Worm (Caenorhabditis elegans) whole organism, L3 larva: Measurements from ENCODE around the gene lron-4.

ENCODE experiments used
- R02D3.7 ChIP-seq: fragments of 150-350 bp; optimal IDR thresholded peaks from 2 replicates; lab custom pipeline; 2014; ENCODE audit warnings: missing biosample characterization, missing genetic modification characterization
- ZK546.5 ChIP-seq: sonication (generic microtip); optimal IDR thresholded peaks from 2 replicates; lab custom pipeline; 2017; ENCODE audit warnings: missing biosample characterization, missing genetic modification characterization
- ama-1 ChIP-seq: fragments of 150-350 bp; optimal IDR thresholded peaks from 2 replicates; lab custom pipeline; 2018
- ceh-16 ChIP-seq: sonication (generic microtip); optimal IDR thresholded peaks from 2 replicates; lab custom pipeline; 2017; ENCODE audit warnings: missing biosample characterization, missing genetic modification characterization
- ceh-28 ChIP-seq: fragments of 150-350 bp; optimal IDR thresholded peaks from 2 replicates; lab custom pipeline; 2014; ENCODE audit warnings: missing biosample characterization, missing genetic modification reagents, missing genetic modification characterization
- ceh-82 ChIP-seq: fragments of 150-350 bp; optimal IDR thresholded peaks from 2 replicates; lab custom pipeline; 2014; ENCODE audit warnings: missing biosample characterization, missing genetic modification characterization
- ceh-9 ChIP-seq: sonication (generic microtip); optimal IDR thresholded peaks from 2 replicates; lab custom pipeline; 2018; ENCODE audit warnings: missing biosample characterization, missing genetic modification characterization
- daf-12 ChIP-seq: fragments of 150-350 bp; optimal IDR thresholded peaks from 2 replicates; lab custom pipeline; 2014; ENCODE audit warnings: missing biosample characterization, missing genetic modification reagents, missing genetic modification characterization
- elt-2 ChIP-seq: sonication (generic microtip); optimal IDR thresholded peaks from 2 replicates; lab custom pipeline; 2016; ENCODE audit warnings: missing genetic modification reagents, mild to moderate bottlenecking, missing genetic modification characterization, missing compliant biosample characterization
- elt-3 ChIP-seq, 3 experiments: fragments of 150-350 bp in 1 of 3; sonication (generic microtip) in 2 of 3; optimal IDR thresholded peaks; 2 replicates in 2 of 3; 4 replicates in 1 of 3; lab custom pipeline; 2014 to 2017; ENCODE audit warnings: missing biosample characterization in 3 of 3, missing genetic modification characterization in 3 of 3
- eor-1 ChIP-seq, 2 experiments: fragments of 150-350 bp; optimal IDR thresholded peaks; 2 replicates each; lab custom pipeline; 2014 to 2018; ENCODE audit warnings: missing biosample characterization in 2 of 2, missing genetic modification characterization in 2 of 2
- fkh-10 ChIP-seq: sonication (generic microtip); optimal IDR thresholded peaks from 2 replicates; lab custom pipeline; 2017; ENCODE audit warnings: missing biosample characterization, missing genetic modification reagents, missing genetic modification characterization
- fkh-2 ChIP-seq: fragments of 150-350 bp; optimal IDR thresholded peaks from 2 replicates; lab custom pipeline; 2014; ENCODE audit warnings: missing biosample characterization, missing genetic modification reagents, missing genetic modification characterization
- hmg-11 ChIP-seq: sonication (generic microtip); optimal IDR thresholded peaks from 2 replicates; lab custom pipeline; 2016; ENCODE audit warnings: missing genetic modification characterization, missing compliant biosample characterization
- jun-1 ChIP-seq: fragments of 150-350 bp; optimal IDR thresholded peaks from 2 replicates; lab custom pipeline; 2014; ENCODE audit warnings: missing biosample characterization, missing genetic modification reagents, missing genetic modification characterization
- lin-15B ChIP-seq: fragments of 150-350 bp; optimal IDR thresholded peaks from 2 replicates; lab custom pipeline; 2014; ENCODE audit warnings: missing biosample characterization, missing genetic modification characterization
- lin-39 ChIP-seq: fragments of 150-350 bp; optimal IDR thresholded peaks from 2 replicates; lab custom pipeline; 2018; ENCODE audit warnings: missing biosample characterization, missing genetic modification reagents, missing genetic modification characterization
- mdl-1 ChIP-seq: fragments of 150-350 bp; optimal IDR thresholded peaks from 2 replicates; lab custom pipeline; 2014; ENCODE audit warnings: missing biosample characterization, missing genetic modification characterization
- nfya-1 ChIP-seq: sonication (generic microtip); optimal IDR thresholded peaks from 2 replicates; lab custom pipeline; 2017; ENCODE audit warnings: missing genetic modification characterization, mild to moderate bottlenecking, missing compliant biosample characterization, antibody characterized with exemption, moderate library complexity; ENCODE audit not compliant: insufficient read depth
- nhr-11 ChIP-seq: fragments of 150-350 bp; optimal IDR thresholded peaks from 2 replicates; lab custom pipeline; 2014; ENCODE audit warnings: missing biosample characterization, missing genetic modification characterization
- nhr-12 ChIP-seq: fragments of 150-350 bp; optimal IDR thresholded peaks from 2 replicates; lab custom pipeline; 2014; ENCODE audit warnings: missing biosample characterization, missing genetic modification characterization
- nhr-23 ChIP-seq: fragments of 150-350 bp; optimal IDR thresholded peaks from 2 replicates; lab custom pipeline; 2014; ENCODE audit warnings: missing biosample characterization, missing genetic modification reagents, missing genetic modification characterization
- nhr-25 ChIP-seq: sonication (generic microtip); optimal IDR thresholded peaks from 2 replicates; lab custom pipeline; 2017; ENCODE audit warnings: missing biosample characterization, missing genetic modification characterization
- nhr-28 ChIP-seq: fragments of 150-350 bp; optimal IDR thresholded peaks from 2 replicates; lab custom pipeline; 2014; ENCODE audit warnings: missing biosample characterization, missing genetic modification characterization
- nhr-67 ChIP-seq: fragments of 150-350 bp; optimal IDR thresholded peaks from 2 replicates; lab custom pipeline; 2014; ENCODE audit warnings: missing biosample characterization, missing genetic modification characterization
- nhr-76 ChIP-seq: fragments of 150-350 bp; sonication (generic microtip); optimal IDR thresholded peaks from 5 replicates; lab custom pipeline; 2014; ENCODE audit warnings: missing biosample characterization, missing genetic modification characterization
- nhr-77 ChIP-seq: fragments of 150-350 bp; optimal IDR thresholded peaks from 2 replicates; lab custom pipeline; 2014; ENCODE audit warnings: missing biosample characterization, missing genetic modification characterization
- sea-2 ChIP-seq: fragments of 150-350 bp; sonication (generic microtip); optimal IDR thresholded peaks from 4 replicates; lab custom pipeline; 2014; ENCODE audit warnings: missing biosample characterization, missing genetic modification reagents, missing genetic modification characterization
- skn-1 ChIP-seq: fragments of 150-350 bp; optimal IDR thresholded peaks from 2 replicates; lab custom pipeline; 2014; ENCODE audit warnings: missing biosample characterization, missing genetic modification characterization
- snpc-4 ChIP-seq: fragments of 150-350 bp; optimal IDR thresholded peaks from 2 replicates; lab custom pipeline; 2014; ENCODE audit warnings: missing biosample characterization, missing genetic modification characterization
- unc-39 ChIP-seq: sonication (generic microtip); optimal IDR thresholded peaks from 4 replicates; lab custom pipeline; 2017; ENCODE audit warnings: missing biosample characterization, missing genetic modification characterization
- unc-62 ChIP-seq: fragments of 150-350 bp; sonication (generic microtip); optimal IDR thresholded peaks from 4 replicates; lab custom pipeline; 2014; ENCODE audit warnings: missing biosample characterization, missing genetic modification reagents, missing genetic modification characterization
- ztf-11 ChIP-seq: fragments of 150-350 bp; optimal IDR thresholded peaks from 2 replicates; lab custom pipeline; 2014; ENCODE audit warnings: missing biosample characterization, missing genetic modification characterization

lron-4 gene

DNA sequence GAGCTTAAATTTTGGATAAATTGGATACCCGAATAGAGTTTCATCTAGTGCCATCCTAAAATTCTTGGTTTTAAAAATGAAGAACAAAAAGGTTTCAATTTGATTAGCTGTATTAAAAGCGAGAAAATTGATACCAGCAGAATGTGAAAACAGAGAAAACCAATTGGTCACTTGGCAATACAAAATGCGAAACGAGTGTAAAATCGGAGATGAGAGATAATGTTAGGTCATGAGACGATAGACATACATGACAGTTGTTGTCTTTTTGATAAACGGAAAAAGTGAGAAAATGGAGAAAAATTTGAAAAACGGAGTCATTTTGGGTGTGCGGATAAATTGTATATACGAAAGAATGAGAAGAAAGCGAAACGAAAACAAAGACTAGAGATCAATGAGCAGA is 7.0 kb downstream of the lron-4 start, which contains the start of gene sfxn-5:
Gene sfxn-5, minus strand, starts transcription at position 55 of the 400 bp plus-strand sequence.
- TF ChIP-seq nfya-1 (tag; lab: Kevin White, UChicago) (peak; percentile 33), eor-1 (tag; optimal IDR thresholded peaks at IDR 0.05; lab: Kevin White, UChicago) (no peak), elt-2 (peak; percentile 17)

DNA sequence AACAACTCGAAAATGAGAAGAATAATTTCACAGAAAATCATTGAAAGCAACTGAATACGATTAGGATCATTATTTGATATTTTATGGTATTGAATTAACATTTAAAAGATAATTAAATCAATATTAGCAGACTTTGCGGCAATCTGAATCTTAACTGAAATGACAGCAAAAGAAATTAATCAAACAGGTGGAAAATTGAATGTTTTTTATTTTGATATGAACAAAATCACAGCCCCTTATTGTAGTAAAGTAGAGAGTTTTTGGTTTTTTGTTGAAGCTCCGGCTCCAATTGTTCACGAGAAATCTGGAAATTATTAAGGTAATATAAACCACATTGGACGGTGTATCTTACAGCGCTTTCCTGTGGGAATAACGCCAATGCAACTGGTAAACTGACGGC is 9.9 kb downstream of the lron-4 start, which contains the start of gene sre-2:
Gene sre-2, minus strand, starts transcription at position 101 of the 400 bp plus-strand sequence.
- TF ChIP-seq ztf-11 (tag; lab: Kevin White, UChicago) (no peak), unc-62 (no peak), daf-12 (tag; lab: Kevin White, UChicago) (no peak), eor-1 (tag; optimal IDR thresholded peaks at IDR 0.05; lab: Kevin White, UChicago) (no peak), lin-15B (no peak), elt-3 (tag; optimal IDR thresholded peaks at IDR 0.05; lab: Kevin White, UChicago) (no peak), nhr-11 (tag; lab: Kevin White, UChicago) (no peak), snpc-4 (tag; lab: Kevin White, UChicago) (no peak), ama-1 (lab: Kevin White, UChicago) (no peak), jun-1 (tag; lab: Kevin White, UChicago) (no peak)
- TF ChIP-seq, all 47 proteins: peak for 0

DNA sequence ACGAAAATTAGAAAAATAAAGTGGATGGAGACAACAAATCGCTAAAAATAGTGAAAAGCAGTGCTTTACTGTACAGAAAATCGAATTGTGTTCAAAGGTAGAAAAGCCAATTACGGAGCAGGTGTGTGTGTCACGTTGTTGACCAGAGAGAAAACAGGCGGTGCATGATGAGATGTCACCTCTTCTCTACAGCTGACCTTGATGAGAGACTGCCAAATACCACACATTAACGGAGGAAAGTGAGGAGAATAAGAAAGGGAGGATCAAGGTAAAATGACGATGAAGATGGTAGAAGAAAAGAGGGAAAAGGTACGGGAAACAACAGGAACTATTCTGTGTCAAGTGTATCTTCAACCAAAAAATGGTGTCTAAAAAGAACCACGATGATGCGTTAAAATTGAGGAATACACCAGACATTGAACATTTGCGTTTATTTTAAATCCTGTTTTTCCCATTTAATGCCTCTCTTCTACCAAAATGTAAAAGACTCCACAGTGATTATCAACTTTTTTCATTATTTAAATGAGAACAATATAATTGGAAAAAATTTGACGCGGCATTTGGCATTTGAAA is 12.7 kb downstream of the lron-4 start:
- TF ChIP-seq ceh-9 (tag; lab: Kevin White, UChicago) (no peak), nhr-28 (no peak), nhr-25 (tag; lab: Kevin White, UChicago) (peak; percentile 66), mdl-1 (tag; lab: Kevin White, UChicago) (no peak), nhr-23 (peak; percentile 23), sea-2 (GFP tag; lab: Kevin White, UChicago) (no peak), unc-39 (tag; lab: Kevin White, UChicago) (no peak), ceh-82 (tag; lab: Kevin White, UChicago) (no peak), lin-15B (no peak), nfya-1 (tag; lab: Kevin White, UChicago) (no peak), nhr-76 (tag; lab: Kevin White, UChicago) (no peak), skn-1 (tag; lab: Kevin White, UChicago) (no peak), nhr-67 (no peak), fkh-10 (GFP tag; lab: Kevin White, UChicago) (no peak), ZK546.5 (tag; lab: Kevin White, UChicago) (no peak), ceh-16 (tag; lab: Kevin White, UChicago) (no peak)

ce11 chrII:8093914-8094313 is 18.0 kb downstream of the lron-4 start:
- TF ChIP-seq elt-3 (tag; optimal IDR thresholded peaks at IDR 0.05; lab: Kevin White, UChicago) (no peak), nhr-25 (tag; lab: Kevin White, UChicago) (peak; percentile 41), lin-15B (no peak), ztf-11 (tag; lab: Kevin White, UChicago) (no peak), hmg-11 (no peak), fkh-2 (tag; lab: Kevin White, UChicago) (no peak)

DNA sequence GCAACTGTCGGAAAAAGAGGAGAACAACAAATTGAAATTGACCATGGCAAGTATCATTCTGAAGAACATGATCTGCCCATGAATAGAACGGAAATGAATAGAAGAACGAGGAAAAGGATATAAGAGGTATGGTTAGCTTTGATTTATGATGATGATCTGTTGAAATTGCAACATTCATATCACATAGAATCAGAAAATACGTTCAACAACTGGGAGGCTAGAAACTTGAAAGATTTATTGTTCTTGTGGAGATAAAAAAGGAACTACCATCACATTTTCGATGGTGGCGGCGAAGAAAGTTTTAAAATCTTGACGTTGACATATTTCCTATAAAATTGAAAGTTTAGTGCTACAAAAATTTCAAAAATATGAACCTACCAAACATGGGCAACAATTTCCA is 18.7 kb downstream of the lron-4 start:
- TF ChIP-seq fkh-2 (tag; lab: Kevin White, UChicago) (no peak), nhr-12 (tag; lab: Kevin White, UChicago) (no peak), snpc-4 (tag; lab: Kevin White, UChicago) (no peak), unc-62 (no peak), nfya-1 (tag; lab: Kevin White, UChicago) (no peak), eor-1 (tag; optimal IDR thresholded peaks at IDR 0.05; lab: Kevin White, UChicago) (no peak), fkh-10 (GFP tag; lab: Kevin White, UChicago) (no peak), unc-39 (tag; lab: Kevin White, UChicago) (no peak), nhr-76 (tag; lab: Kevin White, UChicago) (no peak), R02D3.7 (tag; lab: Kevin White, UChicago) (no peak), nhr-28 (no peak), lin-39 (tag; lab: Kevin White, UChicago) (no peak), jun-1 (tag; lab: Kevin White, UChicago) (no peak), nhr-11 (tag; lab: Kevin White, UChicago) (no peak), nhr-77 (tag; lab: Kevin White, UChicago) (no peak), ceh-28 (tag; lab: Kevin White, UChicago) (no peak)
